Fruit fly (Drosophila melanogaster) whole organism, embryonic: ENCODE data around the gene CG46439.

Source experiments
- Abd-B ChIP-seq: fragments of 200-800 bp; sonication (Bioruptor generic); optimal IDR thresholded peaks from 2 replicates; lab custom pipeline; 2018; ENCODE audit warnings: missing biosample characterization, mild to moderate bottlenecking, missing genetic modification characterization, moderate library complexity
- Adf1 ChIP-seq: fragments of 200-800 bp; sonication (Bioruptor generic); IDR thresholded peaks from 2 replicates; pipeline ENCODE4 v1.3.6; 2022; ENCODE audit warnings: missing biosample characterization, missing genetic modification characterization
- CG10366 ChIP-seq: fragments of 200-800 bp; sonication (Bioruptor generic); IDR thresholded peaks from 2 replicates; pipeline ENCODE4 v1.3.6; 2022; ENCODE audit warnings: missing biosample characterization, missing genetic modification characterization
- CG11398 ChIP-seq: fragments of 200-800 bp; sonication (Bioruptor generic); optimal IDR thresholded peaks from 2 replicates; lab custom pipeline; 2016; ENCODE audit warnings: missing biosample characterization, missing genetic modification characterization
- CG12219 ChIP-seq: fragments of 200-800 bp; sonication (Bioruptor generic); optimal IDR thresholded peaks from 3 replicates; lab custom pipeline; 2018; ENCODE audit warnings: missing biosample characterization, mild to moderate bottlenecking, missing genetic modification characterization
- CG12769 ChIP-seq: fragments of 200-800 bp; sonication (Bioruptor generic); optimal IDR thresholded peaks from 2 replicates; lab custom pipeline; 2019; ENCODE audit warnings: missing biosample characterization, mild to moderate bottlenecking, missing genetic modification characterization, moderate library complexity
- CG12942 ChIP-seq: fragments of 200-800 bp; sonication (Bioruptor generic); optimal IDR thresholded peaks from 3 replicates; lab custom pipeline; 2016; ENCODE audit warnings: missing biosample characterization, missing genetic modification characterization
- CG17568 ChIP-seq: fragments of 200-800 bp; sonication (Bioruptor generic); optimal IDR thresholded peaks from 2 replicates; lab custom pipeline; 2018; ENCODE audit warnings: missing biosample characterization, mild to moderate bottlenecking, missing genetic modification characterization, moderate library complexity
- CG18476 ChIP-seq: fragments of 200-800 bp; sonication (Bioruptor generic); optimal IDR thresholded peaks from 2 replicates; lab custom pipeline; 2016; ENCODE audit warnings: missing biosample characterization, mild to moderate bottlenecking, missing genetic modification characterization
- CG3847 ChIP-seq: fragments of 200-800 bp; sonication (Bioruptor generic); IDR thresholded peaks from 2 replicates; pipeline ENCODE4 v1.3.6; 2022; ENCODE audit warnings: missing biosample characterization, missing genetic modification characterization
- CG4404 ChIP-seq: fragments of 200-800 bp; sonication (Bioruptor generic); IDR thresholded peaks from 2 replicates; pipeline ENCODE4 v1.3.6; 2022; ENCODE audit warnings: missing biosample characterization, missing genetic modification characterization
- CG4730 ChIP-seq: fragments of 200-800 bp; sonication (Bioruptor generic); IDR thresholded peaks from 2 replicates; pipeline ENCODE4 v1.3.6; 2022; ENCODE audit warnings: missing biosample characterization, missing genetic modification characterization
- CG6689 ChIP-seq: fragments of 200-800 bp; sonication (Bioruptor generic); IDR thresholded peaks from 2 replicates; pipeline ENCODE4 v1.3.6; 2022; ENCODE audit warnings: missing biosample characterization, missing genetic modification characterization
- CG7357 ChIP-seq: fragments of 200-800 bp; sonication (Bioruptor generic); IDR thresholded peaks from 3 replicates; pipeline ENCODE4 v1.3.6; 2022; ENCODE audit warnings: missing biosample characterization, missing genetic modification characterization
- CG7786 ChIP-seq: fragments of 200-800 bp; sonication (Bioruptor generic); optimal IDR thresholded peaks from 2 replicates; lab custom pipeline; 2016; ENCODE audit warnings: missing biosample characterization, missing genetic modification characterization
- CG8388 ChIP-seq: fragments of 200-800 bp; sonication (Bioruptor generic); optimal IDR thresholded peaks from 2 replicates; lab custom pipeline; 2019; ENCODE audit warnings: missing biosample characterization, mild to moderate bottlenecking, missing genetic modification characterization, moderate library complexity
- Deaf1 ChIP-seq: fragments of 200-800 bp; optimal IDR thresholded peaks from 3 replicates; lab custom pipeline; 2019; ENCODE audit warnings: missing biosample characterization, mild to moderate bottlenecking, missing genetic modification characterization, moderate library complexity
- Dp ChIP-seq: fragments of 200-800 bp; sonication (Bioruptor generic); optimal IDR thresholded peaks from 2 replicates; lab custom pipeline; 2018; ENCODE audit warnings: missing biosample characterization, mild to moderate bottlenecking, missing genetic modification characterization, moderate library complexity
- ERR ChIP-seq: fragments of 200-800 bp; sonication (Bioruptor generic); optimal IDR thresholded peaks from 2 replicates; lab custom pipeline; 2016; ENCODE audit warnings: missing biosample characterization, missing genetic modification characterization
- Elba2 ChIP-seq: fragments of 200-800 bp; sonication (Bioruptor generic); optimal IDR thresholded peaks from 3 replicates; lab custom pipeline; 2016; ENCODE audit warnings: missing biosample characterization, missing genetic modification characterization
- H2.0 ChIP-seq: fragments of 200-800 bp; sonication (Bioruptor generic); IDR thresholded peaks from 2 replicates; pipeline ENCODE4 v1.3.6; 2022; ENCODE audit warnings: missing biosample characterization, missing genetic modification characterization
- HLH54F ChIP-seq: fragments of 200-800 bp; sonication (Bioruptor generic); optimal IDR thresholded peaks from 3 replicates; lab custom pipeline; 2016; ENCODE audit warnings: missing biosample characterization, missing genetic modification characterization
- Hey ChIP-seq: fragments of 200-800 bp; sonication (Bioruptor generic); optimal IDR thresholded peaks from 3 replicates; lab custom pipeline; 2018; ENCODE audit warnings: missing biosample characterization, mild to moderate bottlenecking, missing genetic modification characterization
- HmgZ ChIP-seq: fragments of 200-800 bp; sonication (Bioruptor generic); optimal IDR thresholded peaks from 2 replicates; lab custom pipeline; 2018; ENCODE audit warnings: missing biosample characterization, mild to moderate bottlenecking, missing genetic modification characterization
- MBD-R2 ChIP-seq: fragments of 200-800 bp; sonication (Bioruptor generic); IDR thresholded peaks from 2 replicates; pipeline ENCODE4 v1.3.6; 2022; ENCODE audit warnings: missing biosample characterization, missing genetic modification characterization
- Med ChIP-seq: fragments of 200-800 bp; sonication (Bioruptor generic); peaks from one replicate; lab custom pipeline; 2016; ENCODE audit warnings: missing biosample characterization, missing genetic modification characterization, mild to moderate bottlenecking, inconsistent platforms, moderate library complexity
- NFAT ChIP-seq: fragments of 200-800 bp; sonication (Bioruptor generic); IDR thresholded peaks from 2 replicates; pipeline ENCODE4 v1.3.6; 2022; ENCODE audit warnings: missing biosample characterization, missing genetic modification characterization
- Optix ChIP-seq: fragments of 200-800 bp; sonication (Bioruptor generic); IDR thresholded peaks from 3 replicates; pipeline ENCODE4 v1.3.6; 2022; ENCODE audit warnings: missing biosample characterization, missing genetic modification characterization
- Ptx1 ChIP-seq: fragments of 200-800 bp; sonication (Bioruptor generic); IDR thresholded peaks from 2 replicates; pipeline ENCODE4 v1.3.6; 2022; ENCODE audit warnings: missing biosample characterization, missing genetic modification characterization
- Rfx ChIP-seq: fragments of 200-800 bp; sonication (Bioruptor generic); IDR thresholded peaks from 2 replicates; pipeline ENCODE4 v1.3.6; 2022; ENCODE audit warnings: missing biosample characterization, missing genetic modification characterization
- Spps ChIP-seq: fragments of 200-800 bp; sonication (Bioruptor generic); optimal IDR thresholded peaks from 2 replicates; lab custom pipeline; 2018; ENCODE audit warnings: missing biosample characterization, mild to moderate bottlenecking, missing genetic modification characterization
- TFAM ChIP-seq: fragments of 200-800 bp; sonication (Bioruptor generic); optimal IDR thresholded peaks from 2 replicates; lab custom pipeline; 2017; ENCODE audit warnings: missing biosample characterization, missing genetic modification characterization, inconsistent platforms
- Taf1 ChIP-seq: fragments of 200-800 bp; sonication (Bioruptor generic); IDR thresholded peaks from 2 replicates; pipeline ENCODE4 v1.3.6; 2022; ENCODE audit warnings: missing biosample characterization, missing genetic modification characterization
- Xbp1 ChIP-seq: fragments of 200-800 bp; sonication (Bioruptor generic); optimal IDR thresholded peaks from 3 replicates; lab custom pipeline; 2016; ENCODE audit warnings: missing biosample characterization, mild to moderate bottlenecking, missing genetic modification characterization
- cad ChIP-seq: fragments of >200 bp; optimal IDR thresholded peaks from 2 replicates; lab custom pipeline; 2017; ENCODE audit warnings: missing biosample characterization, missing genetic modification characterization
- chinmo ChIP-seq: fragments of 200-800 bp; sonication (Bioruptor generic); IDR thresholded peaks from 4 replicates; pipeline ENCODE4 v1.3.6; 2022; ENCODE audit warnings: missing biosample characterization, missing genetic modification characterization; ENCODE audit not compliant: partially characterized antibody
- croc ChIP-seq: fragments of 200-800 bp; sonication (Bioruptor generic); conservative IDR thresholded peaks from 3 replicates; pipeline ENCODE4 v1.3.6; 2022; ENCODE audit warnings: missing biosample characterization, missing genetic modification characterization
- crol ChIP-seq: fragments of 200-800 bp; sonication (Bioruptor generic); IDR thresholded peaks from 2 replicates; pipeline ENCODE4 v1.3.6; 2022; ENCODE audit warnings: missing biosample characterization, missing genetic modification characterization
- dpn ChIP-seq, 2 experiments: fragments of 200-800 bp; sonication (Bioruptor generic); optimal IDR thresholded peaks; 3 replicates each; lab custom pipeline; 2016; ENCODE audit warnings: missing biosample characterization in 2 of 2, missing genetic modification characterization in 2 of 2
- eyg ChIP-seq: fragments of 200-800 bp; sonication (Bioruptor generic); optimal IDR thresholded peaks from 3 replicates; lab custom pipeline; 2016; ENCODE audit warnings: missing biosample characterization, missing genetic modification characterization
- grau ChIP-seq: fragments of 200-800 bp; optimal IDR thresholded peaks from 3 replicates; lab custom pipeline; 2019; ENCODE audit warnings: missing biosample characterization, mild to moderate bottlenecking, missing genetic modification characterization, moderate library complexity
- inv ChIP-seq: fragments of 200-800 bp; sonication (Bioruptor generic); IDR thresholded peaks from 2 replicates; pipeline ENCODE4 v1.3.6; 2022; ENCODE audit warnings: missing biosample characterization, missing genetic modification characterization; ENCODE audit not compliant: partially characterized antibody
- lmd ChIP-seq: fragments of 200-800 bp; sonication (Bioruptor generic); IDR thresholded peaks from 2 replicates; pipeline ENCODE4 v1.3.6; 2022; ENCODE audit warnings: missing biosample characterization, missing genetic modification characterization
- lov ChIP-seq, 2 experiments: fragments of 200-800 bp in 1 of 2; fragments of >200 bp in 1 of 2; sonication (Bioruptor generic) in 1 of 2; IDR thresholded peaks in 1 of 2; optimal IDR thresholded peaks in 1 of 2; 2 replicates in 1 of 2; 3 replicates in 1 of 2; pipeline versions ENCODE4 v1.3.6 to Lab custom; 2017 to 2022; ENCODE audit warnings: missing biosample characterization in 1 of 2, missing genetic modification characterization in 1 of 2
- mam ChIP-seq: fragments of 200-800 bp; sonication (Bioruptor generic); optimal IDR thresholded peaks from 3 replicates; lab custom pipeline; 2016; ENCODE audit warnings: missing biosample characterization, missing genetic modification characterization
- row ChIP-seq: fragments of 200-800 bp; sonication (Bioruptor generic); IDR thresholded peaks from 3 replicates; pipeline ENCODE4 v1.3.6; 2022; ENCODE audit warnings: missing biosample characterization, missing genetic modification characterization
- sens-2 ChIP-seq: fragments of 200-800 bp; sonication (Bioruptor generic); IDR thresholded peaks from 2 replicates; pipeline ENCODE4 v1.3.6; 2022; ENCODE audit warnings: missing biosample characterization, missing genetic modification characterization
- seq ChIP-seq: fragments of 200-800 bp; sonication (Bioruptor generic); IDR thresholded peaks from 2 replicates; pipeline ENCODE4 v1.3.6; 2022; ENCODE audit warnings: missing biosample characterization, missing genetic modification characterization
- sug ChIP-seq: fragments of 200-800 bp; optimal IDR thresholded peaks from 2 replicates; lab custom pipeline; 2019; ENCODE audit warnings: missing biosample characterization, mild to moderate bottlenecking, missing genetic modification characterization, moderate library complexity
- wek ChIP-seq: fragments of 200-800 bp; sonication (Bioruptor generic); optimal IDR thresholded peaks from 3 replicates; lab custom pipeline; 2018; ENCODE audit warnings: missing biosample characterization, mild to moderate bottlenecking, missing genetic modification characterization, moderate library complexity

The CG46439 gene

dm6 chr3L:11119396-11119900, 23.4 kb upstream of the CG46439 start (continued):
- TF ChIP-seq cad (peak; percentile 15), CG18476 (GFP tag; lab: Kevin White, UChicago) (no peak), Elba2 (GFP tag; lab: Kevin White, UChicago) (no peak), Abd-B (GFP tag; lab: Kevin White, UChicago) (no peak), sug (tag; lab: Kevin White, UChicago) (peak; percentile 83), grau (tag; lab: Kevin White, UChicago) (peak; percentile 5), ERR (GFP tag; lab: Kevin White, UChicago) (no peak), CG7357 (GFP tag; lab: Robert Waterston, UW) (no peak), Dp (GFP tag; lab: Kevin White, UChicago) (no peak), Hey (tag; lab: Kevin White, UChicago) (no peak), NFAT (GFP tag; lab: Robert Waterston, UW) (peak; percentile 52; the same call in 1 of the 2 replicates), Xbp1 (peak; percentile 14), Rfx (GFP tag; lab: Robert Waterston, UW) (peak; percentile 63), Taf1 (GFP tag; lab: Robert Waterston, UW) (no peak), CG12219 (GFP tag; lab: Kevin White, UChicago) (no peak), H2.0 (GFP tag; lab: Robert Waterston, UW) (peak; percentile 5; the same call in 1 of the 2 replicates), dpn (GFP tag; optimal IDR thresholded peaks at IDR 0.05; lab: Kevin White, UChicago) (peak in 1 of 2 experiments; percentile 3), CG12942 (GFP tag; lab: Kevin White, UChicago) (no peak), row (peak; percentile 44), Med (GFP tag; lab: Kevin White, UChicago) (peak; percentile 58), Ptx1 (0 out of 2 replicates have a peak, but pooled peaks have one; percentile 24), CG4730 (GFP tag; lab: Robert Waterston, UW) (0 out of 2 replicates have a peak, but pooled peaks have one; percentile 10), Spps (tag; lab: Kevin White, UChicago) (no peak), CG12769 (tag; lab: Kevin White, UChicago) (peak; percentile 7), TFAM (GFP tag; lab: Kevin White, UChicago) (no peak), inv (GFP tag; lab: Robert Waterston, UW) (no peak), Optix (GFP tag; lab: Robert Waterston, UW) (0 out of 3 replicates have a peak, but pooled peaks have one; percentile 29), mam (GFP tag; lab: Kevin White, UChicago) (peak; percentile 42), CG6689 (no peak), CG8388 (GFP tag; lab: Kevin White, UChicago) (no peak), sens-2 (GFP tag; lab: Robert Waterston, UW) (no peak), MBD-R2 (GFP tag; lab: Robert Waterston, UW) (0 out of 2 replicates have a peak, but pooled peaks have one; percentile 13), wek (GFP tag; lab: Kevin White, UChicago) (no peak), eyg (GFP tag; lab: Kevin White, UChicago) (no peak), crol (GFP tag; lab: Robert Waterston, UW) (peak; percentile 77), lov (optimal IDR thresholded peaks at IDR 0.05; lab: Kevin White, UChicago) (no peak), lov (GFP tag; IDR thresholded peaks at IDR 0.05; lab: Robert Waterston, UW) (peak; percentile 35; the same call in 1 of the 3 replicates), CG7786 (GFP tag; lab: Kevin White, UChicago) (no peak), CG4404 (GFP tag; lab: Robert Waterston, UW) (0 out of 2 replicates have a peak, but pooled peaks have one; percentile 10), CG10366 (GFP tag; lab: Robert Waterston, UW) (peak; percentile 43; the same call in 1 of the 2 replicates), Adf1 (peak; percentile 11; the same call in 1 of the 2 replicates), HLH54F (GFP tag; lab: Kevin White, UChicago) (peak; percentile 21), Deaf1 (no peak), chinmo (peak; percentile 82; the same call in 2 of the 4 replicates), CG11398 (GFP tag; lab: Kevin White, UChicago) (no peak), lmd (GFP tag; lab: Robert Waterston, UW) (peak; percentile 45), CG17568 (GFP tag; lab: Kevin White, UChicago) (peak; percentile 61), CG3847 (no peak), HmgZ (tag; lab: Kevin White, UChicago) (no peak), seq (GFP tag; lab: Robert Waterston, UW) (no peak), croc (GFP tag; lab: Robert Waterston, UW) (no peak)
